Worm (Caenorhabditis elegans): ENCODE data around the gene fbxa-85.

Gene fbxa-85

ce11 chrV:17232403-17232802 is 26.6 kb upstream of the fbxa-85 start:
- TF ChIP-seq nhr-237 (tag; optimal IDR thresholded peaks at IDR 0.05) (no peak), fkh-10 (GFP tag; optimal IDR thresholded peaks at IDR 0.05) (no peak), elt-3 (tag; optimal IDR thresholded peaks at IDR 0.05) (no peak)

ce11 chrV:17236345-17236744 is 22.6 kb upstream of the fbxa-85 start, which contains the start of gene T19C9.10:
Gene T19C9.10 (plus strand): TSS chrV:17236592.
- TF ChIP-seq unc-39 (tag; optimal IDR thresholded peaks at IDR 0.05) (no peak), elt-1 (tag; optimal IDR thresholded peaks at IDR 0.05) (peak; percentile 67)

- TF ChIP-seq R02D3.7 (tag; optimal IDR thresholded peaks at IDR 0.05) (no peak), unc-39 (tag; optimal IDR thresholded peaks at IDR 0.05) (no peak), pha-4 (tag; optimal IDR thresholded peaks at IDR 0.05) (no peak), elt-2 (tag; optimal IDR thresholded peaks at IDR 0.05) (peak; percentile 94), pqm-1 (tag; optimal IDR thresholded peaks at IDR 0.05) (peak; percentile 77), nhr-28 (tag; optimal IDR thresholded peaks at IDR 0.05) (no peak)
Observed at ce11 chrV:17238799-17239198, 20.2 kb upstream of the fbxa-85 start, which contains the start of gene T19C9.8. Gene T19C9.8 (plus strand): TSS chrV:17239097.

DNA sequence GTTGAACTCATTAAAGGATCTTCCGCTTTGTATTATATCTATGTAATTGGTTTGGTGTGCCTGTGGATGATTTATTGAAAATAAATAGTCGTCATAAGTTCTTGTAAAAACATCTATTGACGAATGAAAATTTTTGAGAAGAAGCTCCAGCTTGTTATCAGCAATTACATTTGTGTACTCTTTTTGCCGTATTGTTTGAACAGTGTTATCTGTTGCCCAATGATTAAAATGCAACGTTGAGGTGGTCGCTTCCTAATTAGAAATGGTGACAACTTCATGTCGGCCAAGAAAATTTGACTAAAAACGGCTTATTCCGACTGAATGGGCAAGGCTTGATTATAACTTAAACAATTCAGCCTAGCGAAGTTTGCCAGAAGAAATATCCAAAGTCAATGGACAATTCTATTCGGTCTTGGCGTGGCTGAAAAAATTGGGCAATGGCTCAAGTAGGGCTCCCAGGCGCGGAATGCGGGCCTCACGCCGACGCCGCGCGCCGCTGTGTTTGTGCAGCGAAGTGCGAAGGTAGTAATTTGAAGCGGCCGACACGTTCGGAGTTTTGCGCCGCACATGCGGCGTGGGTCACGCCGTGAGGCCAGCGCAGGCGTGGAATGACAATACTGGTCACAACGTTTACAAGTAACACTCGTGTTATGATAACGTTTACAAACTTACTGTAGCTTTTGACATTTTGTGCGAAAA is 18.2 kb upstream of the fbxa-85 start:
- no peak for TF ChIP-seq unc-39 (tag; optimal IDR thresholded peaks at IDR 0.05)
- no peak for TF ChIP-seq egl-27 (tag; optimal IDR thresholded peaks at IDR 0.05)
- peak; percentile 22 for TF ChIP-seq pqm-1 (tag; optimal IDR thresholded peaks at IDR 0.05)
- no peak for TF ChIP-seq sea-2 (GFP tag; optimal IDR thresholded peaks at IDR 0.05)
- peak; percentile 21 for TF ChIP-seq pha-4 (tag; optimal IDR thresholded peaks at IDR 0.05)
- peak; percentile 70 for TF ChIP-seq elt-2 (tag; optimal IDR thresholded peaks at IDR 0.05)
- TF ChIP-seq nhr-76 (tag; optimal IDR thresholded peaks at IDR 0.05) = no peak
- no peak for TF ChIP-seq nhr-23 (tag; optimal IDR thresholded peaks at IDR 0.05)

ce11 chrV:17241278-17241661 is 17.7 kb upstream of the fbxa-85 start:
- TF ChIP-seq pqm-1 (tag; optimal IDR thresholded peaks at IDR 0.05) (peak; percentile 55), skn-1 (tag; optimal IDR thresholded peaks at IDR 0.05) (no peak), elt-2 (tag; optimal IDR thresholded peaks at IDR 0.05) (peak; percentile 90), fos-1 (tag; optimal IDR thresholded peaks at IDR 0.05) (no peak), unc-62 (GFP tag; optimal IDR thresholded peaks at IDR 0.05) (no peak)

ce11 chrV:17242552-17242951 is 16.4 kb upstream of the fbxa-85 start, which contains the start of gene Y68A4B.3:
Gene Y68A4B.3 (minus strand): TSS chrV:17242652.
- TF ChIP-seq nhr-11 (tag; optimal IDR thresholded peaks at IDR 0.05) = no peak
- no peak for TF ChIP-seq nhr-77 (tag; optimal IDR thresholded peaks at IDR 0.05)

DNA sequence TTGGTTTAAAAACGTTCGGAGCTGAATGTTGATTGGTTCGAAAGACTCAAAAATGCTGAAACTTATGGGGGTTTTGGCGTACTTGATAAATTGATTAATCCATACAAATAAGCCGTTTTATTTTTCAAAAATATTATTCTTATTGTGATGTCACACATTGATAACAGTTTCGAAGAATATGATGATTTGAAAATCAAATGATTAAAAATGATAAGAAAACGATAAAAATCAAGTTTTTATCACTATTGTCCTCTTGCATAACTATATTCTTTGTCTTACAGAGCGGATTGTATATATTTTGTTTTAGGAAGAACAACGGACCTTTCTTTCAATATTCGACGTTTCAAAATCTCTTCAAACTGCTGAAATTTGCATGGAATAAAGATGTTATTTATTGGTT is 16.0 kb upstream of the fbxa-85 start:
- TF ChIP-seq elt-2 (tag; optimal IDR thresholded peaks at IDR 0.05) (peak; percentile 76), nhr-237 (tag; optimal IDR thresholded peaks at IDR 0.05) (no peak), fkh-10 (GFP tag; optimal IDR thresholded peaks at IDR 0.05) (no peak), ZK546.5 (tag; optimal IDR thresholded peaks at IDR 0.05) (no peak), pqm-1 (tag; optimal IDR thresholded peaks at IDR 0.05) (peak; percentile 8), skn-1 (tag; optimal IDR thresholded peaks at IDR 0.05) (no peak)

ce11 chrV:17245406-17245805 is 13.6 kb upstream of the fbxa-85 start, which contains the start of gene clec-242:
Gene clec-242 (minus strand): TSS chrV:17245506.
- TF ChIP-seq daf-12 (tag; optimal IDR thresholded peaks at IDR 0.05) (no peak), nhr-43 (tag; optimal IDR thresholded peaks at IDR 0.05; ENCODE audit: poor library complexity, severe bottlenecking) (no peak), ztf-11 (tag; optimal IDR thresholded peaks at IDR 0.05) (no peak), nhr-237 (tag; optimal IDR thresholded peaks at IDR 0.05) (no peak), R02D3.7 (tag; optimal IDR thresholded peaks at IDR 0.05) (no peak), eor-1 (tag; optimal IDR thresholded peaks at IDR 0.05) (no peak), nhr-67 (tag; optimal IDR thresholded peaks at IDR 0.05) (no peak), nhr-23 (tag; optimal IDR thresholded peaks at IDR 0.05) (no peak), aly-2 (tag; optimal IDR thresholded peaks at IDR 0.05) (no peak), skn-1 (tag; optimal IDR thresholded peaks at IDR 0.05) (no peak), ztf-4 (tag; optimal IDR thresholded peaks at IDR 0.05) (no peak), hmg-11 (tag; optimal IDR thresholded peaks at IDR 0.05) (no peak), ceh-16 (tag; optimal IDR thresholded peaks at IDR 0.05) (no peak), nfya-1 (tag; optimal IDR thresholded peaks at IDR 0.05; ENCODE audit: insufficient read depth) (no peak), fkh-10 (GFP tag; optimal IDR thresholded peaks at IDR 0.05) (no peak), nhr-76 (tag; optimal IDR thresholded peaks at IDR 0.05) (no peak)
